Worm (Caenorhabditis elegans) whole organism, L4 larva: ENCODE results near the gene F14D7.9.

ENCODE experiments used
- T26A8.4 ChIP-seq: fragments of 200-800 bp; sonication (Bioruptor generic); IDR thresholded peaks from 2 replicates; pipeline ENCODE4 v1.3.6; 2022; ENCODE audit warnings: missing genetic modification characterization, missing compliant biosample characterization
- Y48G9A.11 ChIP-seq: fragments of 200-800 bp; sonication (Bioruptor generic); IDR thresholded peaks from 2 replicates; pipeline ENCODE4 v1.3.6; 2022; ENCODE audit warnings: missing genetic modification reagents, missing genetic modification characterization, missing compliant biosample characterization
- aly-2 ChIP-seq: sonication (generic microtip); optimal IDR thresholded peaks from 2 replicates; lab custom pipeline; 2018; ENCODE audit warnings: missing biosample characterization, missing genetic modification characterization
- lir-3 ChIP-seq: sonication (generic microtip); optimal IDR thresholded peaks from 2 replicates; lab custom pipeline; 2016; ENCODE audit warnings: mild to moderate bottlenecking, missing genetic modification characterization, missing compliant biosample characterization
- madf-9 ChIP-seq: fragments of 200-800 bp; sonication (Bioruptor generic); conservative IDR thresholded peaks from 2 replicates; pipeline ENCODE4 v1.3.6; 2022; ENCODE audit warnings: missing genetic modification reagents, missing genetic modification characterization, missing compliant biosample characterization
- nhr-77 ChIP-seq: fragments of 150-350 bp; optimal IDR thresholded peaks from 2 replicates; lab custom pipeline; 2014; ENCODE audit warnings: missing biosample characterization, missing genetic modification characterization
- saeg-2 ChIP-seq: fragments of 200-800 bp; sonication (Bioruptor generic); IDR thresholded peaks from 2 replicates; pipeline ENCODE4 v1.3.6; 2022; ENCODE audit warnings: missing genetic modification reagents, missing genetic modification characterization, missing compliant biosample characterization
- skn-1 ChIP-seq: fragments of 150-350 bp; optimal IDR thresholded peaks from 2 replicates; lab custom pipeline; 2014; ENCODE audit warnings: missing biosample characterization, missing genetic modification characterization
- snpc-4 ChIP-seq: fragments of 150-350 bp; optimal IDR thresholded peaks from 2 replicates; lab custom pipeline; 2014; ENCODE audit warnings: missing biosample characterization, missing genetic modification characterization
- unc-62 ChIP-seq, 3 experiments: fragments of 150-350 bp in 1 of 3; sonication (generic microtip); optimal IDR thresholded peaks in 2 of 3; peaks in 1 of 3; 1 replicate in 1 of 3; 2 replicates in 2 of 3; lab custom pipeline; 2014 to 2017; ENCODE audit warnings: missing biosample characterization in 3 of 3, missing genetic modification characterization in 3 of 3, missing genetic modification reagents in 3 of 3, missing genotype in 1 of 3
- zip-2 ChIP-seq: fragments of 150-350 bp; optimal IDR thresholded peaks from 2 replicates; lab custom pipeline; 2014; ENCODE audit warnings: missing biosample characterization, missing genetic modification characterization
- ztf-11 ChIP-seq: fragments of 150-350 bp; optimal IDR thresholded peaks from 2 replicates; lab custom pipeline; 2014; ENCODE audit warnings: missing biosample characterization, missing genetic modification characterization

DNA sequence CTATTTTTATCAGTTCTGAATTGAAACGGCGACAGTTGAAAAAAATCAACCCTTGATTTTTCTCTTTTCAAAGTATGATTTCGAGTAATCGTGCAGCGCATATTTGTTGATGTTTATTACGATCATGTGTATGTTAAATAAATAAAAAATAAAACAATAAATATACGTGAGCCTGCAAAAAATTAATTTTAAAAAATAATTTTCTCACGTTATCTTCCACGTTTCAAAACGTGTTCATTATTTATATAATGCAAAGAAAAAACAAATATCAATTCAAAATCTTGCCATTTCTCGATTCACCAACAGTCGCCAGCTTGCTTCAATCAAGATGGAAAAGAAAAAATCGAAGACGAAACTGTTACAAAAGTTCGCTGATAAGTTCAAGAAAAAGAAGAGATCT lies 11.3 kb upstream of the F14D7.9 start, which contains the start of gene F40G12.10:
- TF ChIP-seq nhr-77 (tag; lab: Kevin White, UChicago) (no peak), saeg-2 (GFP tag; lab: Robert Waterston, UW) (no peak), lir-3 (tag; lab: Kevin White, UChicago) (no peak), Y48G9A.11 (no peak), snpc-4 (tag; lab: Kevin White, UChicago) (no peak), madf-9 (GFP tag; lab: Robert Waterston, UW) (no peak), aly-2 (no peak), zip-2 (no peak), ztf-11 (tag; lab: Kevin White, UChicago) (no peak), unc-62 (GFP tag; optimal IDR thresholded peaks at IDR 0.05 in 1 of 2; lab: Kevin White, UChicago) (no peak), unc-62 (tag; optimal IDR thresholded peaks at IDR 0.05; lab: Kevin White, UChicago) (no peak), skn-1 (no peak), T26A8.4 (GFP tag; lab: Robert Waterston, UW) (no peak)
